Worm (Caenorhabditis elegans) whole organism, young adult: Measurements from ENCODE around the gene F26F12.3.

Experiments
- B0019.2 ChIP-seq: fragments of 200-800 bp; sonication (Bioruptor generic); conservative IDR thresholded peaks from 2 replicates; pipeline ENCODE4 v1.3.6; 2022; ENCODE audit warnings: missing genetic modification reagents, missing genetic modification characterization, missing compliant biosample characterization
- B0336.3 ChIP-seq: fragments of 200-800 bp; sonication (Bioruptor generic); IDR thresholded peaks from 2 replicates; pipeline ENCODE4 v1.3.6; 2022; ENCODE audit warnings: missing genetic modification characterization, missing compliant biosample characterization
- C17E4.6 ChIP-seq: fragments of 200-800 bp; sonication (Bioruptor generic); IDR thresholded peaks from 2 replicates; pipeline ENCODE4 v1.3.6; 2022; ENCODE audit warnings: missing genetic modification reagents, missing genetic modification characterization, missing compliant biosample characterization
- D2030.7 ChIP-seq: fragments of 200-800 bp; sonication (Bioruptor generic); IDR thresholded peaks from 2 replicates; pipeline ENCODE4 v1.3.6; 2022; ENCODE audit warnings: missing genetic modification reagents, missing genetic modification characterization, missing compliant biosample characterization
- F10E7.11 ChIP-seq: sonication (generic microtip); optimal IDR thresholded peaks from 2 replicates; lab custom pipeline; 2017; ENCODE audit warnings: mild to moderate bottlenecking, missing genetic modification characterization, moderate library complexity, missing compliant biosample characterization
- F33H1.4 ChIP-seq: fragments of 200-800 bp; sonication (Bioruptor generic); IDR thresholded peaks from 2 replicates; pipeline ENCODE4 v1.3.6; 2022; ENCODE audit warnings: missing genetic modification reagents, missing genetic modification characterization, missing compliant biosample characterization
- K11D2.4 ChIP-seq: fragments of 200-800 bp; sonication (Bioruptor generic); IDR thresholded peaks from 2 replicates; pipeline ENCODE4 v1.3.6; 2022; ENCODE audit warnings: missing genetic modification reagents, missing genetic modification characterization, missing compliant biosample characterization
- T26A5.8 ChIP-seq: sonication (generic microtip); optimal IDR thresholded peaks from 2 replicates; lab custom pipeline; 2016; ENCODE audit warnings: missing genetic modification characterization, missing compliant biosample characterization
- Y95B8A.8 ChIP-seq: fragments of 200-800 bp; sonication (Bioruptor generic); IDR thresholded peaks from 2 replicates; pipeline ENCODE4 v1.3.6; 2022; ENCODE audit warnings: missing genetic modification reagents, missing genetic modification characterization, missing compliant biosample characterization
- ZK185.1 ChIP-seq: sonication (generic microtip); optimal IDR thresholded peaks from 2 replicates; lab custom pipeline; 2016; ENCODE audit warnings: mild to moderate bottlenecking, missing genetic modification characterization, missing compliant biosample characterization; ENCODE audit not compliant: poor library complexity, severe bottlenecking
- akir-1 ChIP-seq: fragments of 200-800 bp; sonication (Bioruptor generic); optimal IDR thresholded peaks from 2 replicates; lab custom pipeline; 2018; ENCODE audit warnings: mild to moderate bottlenecking, missing genetic modification characterization, moderate library complexity, missing compliant biosample characterization
- ama-1 ChIP-seq, 3 experiments: fragments of 150-350 bp in 1 of 3; sonication (generic microtip) in 2 of 3; optimal IDR thresholded peaks; 2 replicates each; lab custom pipeline; 2014 to 2018; ENCODE audit warnings: missing biosample characterization in 2 of 3, missing genetic modification characterization in 2 of 3, missing genetic modification reagents in 2 of 3
- atf-7 ChIP-seq: sonication (generic microtip); optimal IDR thresholded peaks from 2 replicates; lab custom pipeline; 2017; ENCODE audit warnings: mild to moderate bottlenecking, missing genetic modification characterization, missing compliant biosample characterization
- athp-1 ChIP-seq: sonication (generic microtip); optimal IDR thresholded peaks from 2 replicates; lab custom pipeline; 2017; ENCODE audit warnings: mild to moderate bottlenecking, missing genetic modification characterization, missing compliant biosample characterization
- bed-2 ChIP-seq: fragments of 200-800 bp; sonication (Bioruptor generic); IDR thresholded peaks from 2 replicates; pipeline ENCODE4 v1.3.6; 2022; ENCODE audit warnings: missing genetic modification reagents, missing genetic modification characterization, missing compliant biosample characterization
- cebp-1 ChIP-seq, 2 experiments: fragments of 200-800 bp in 1 of 2; sonication (Bioruptor generic) in 1 of 2; sonication (generic microtip) in 1 of 2; IDR thresholded peaks in 1 of 2; optimal IDR thresholded peaks in 1 of 2; 2 replicates each; pipeline versions ENCODE4 v1.3.6 to Lab custom; 2017 to 2022; ENCODE audit warnings: missing compliant biosample characterization in 2 of 2, missing genetic modification characterization in 2 of 2, mild to moderate bottlenecking in 1 of 2, missing genetic modification reagents in 1 of 2, moderate library complexity in 1 of 2
- ceh-58 ChIP-seq: fragments of 200-800 bp; sonication (Bioruptor generic); IDR thresholded peaks from 2 replicates; pipeline ENCODE4 v1.3.6; 2022; ENCODE audit warnings: missing genetic modification characterization, missing compliant biosample characterization
- die-1 ChIP-seq: sonication (generic microtip); optimal IDR thresholded peaks from 2 replicates; lab custom pipeline; 2016; ENCODE audit warnings: missing genotype, mild to moderate bottlenecking, missing genetic modification characterization, missing compliant biosample characterization
- dpl-1 ChIP-seq: fragments of 150-350 bp; optimal IDR thresholded peaks from 2 replicates; lab custom pipeline; 2014; ENCODE audit warnings: missing biosample characterization, missing genetic modification reagents, missing genetic modification characterization
- egl-44 ChIP-seq: fragments of 200-800 bp; sonication (Bioruptor generic); IDR thresholded peaks from 2 replicates; pipeline ENCODE4 v1.3.6; 2022; ENCODE audit warnings: missing genetic modification reagents, missing genetic modification characterization, missing compliant biosample characterization
- ekl-4 ChIP-seq: fragments of 200-800 bp; sonication (Bioruptor generic); IDR thresholded peaks from 2 replicates; pipeline ENCODE4 v1.3.6; 2022; ENCODE audit warnings: missing genetic modification reagents, missing genetic modification characterization, missing compliant biosample characterization
- hmg-1.2 ChIP-seq: fragments of 200-800 bp; sonication (Bioruptor generic); IDR thresholded peaks from 2 replicates; pipeline ENCODE4 v1.3.6; 2022; ENCODE audit warnings: missing genetic modification reagents, missing genetic modification characterization, missing compliant biosample characterization
- hmg-20 ChIP-seq: fragments of 200-800 bp; sonication (Bioruptor generic); IDR thresholded peaks from 2 replicates; pipeline ENCODE4 v1.3.6; 2022; ENCODE audit warnings: missing genetic modification reagents, missing genetic modification characterization, missing compliant biosample characterization
- hsf-1 ChIP-seq: fragments of 200-800 bp; sonication (Bioruptor generic); IDR thresholded peaks from 2 replicates; pipeline ENCODE4 v1.3.6; 2022; ENCODE audit warnings: missing genetic modification reagents, missing genetic modification characterization, missing compliant biosample characterization
- lin-54 ChIP-seq: fragments of 200-800 bp; sonication (Bioruptor generic); optimal IDR thresholded peaks from 2 replicates; lab custom pipeline; 2018; ENCODE audit warnings: mild to moderate bottlenecking, missing genetic modification characterization, missing compliant biosample characterization
- lsl-1 ChIP-seq: fragments of 200-800 bp; sonication (Bioruptor generic); optimal IDR thresholded peaks from 2 replicates; lab custom pipeline; 2018; ENCODE audit warnings: mild to moderate bottlenecking, missing genetic modification characterization, moderate library complexity, missing compliant biosample characterization
- madf-8 ChIP-seq: fragments of 200-800 bp; sonication (Bioruptor generic); conservative IDR thresholded peaks from 2 replicates; pipeline ENCODE4 v1.3.6; 2022; ENCODE audit warnings: missing genetic modification reagents, missing genetic modification characterization, missing compliant biosample characterization
- mcd-1 ChIP-seq: fragments of 200-800 bp; sonication (Bioruptor generic); IDR thresholded peaks from 2 replicates; pipeline ENCODE4 v1.3.6; 2022; ENCODE audit warnings: missing genetic modification reagents, missing genetic modification characterization, missing compliant biosample characterization
- mxl-1 ChIP-seq: sonication (generic microtip); optimal IDR thresholded peaks from 2 replicates; lab custom pipeline; 2016; ENCODE audit warnings: missing genetic modification characterization, missing compliant biosample characterization
- nfya-1 ChIP-seq: sonication (generic microtip); optimal IDR thresholded peaks from 2 replicates; lab custom pipeline; 2017; ENCODE audit warnings: antibody characterized with exemption, missing compliant biosample characterization, missing genetic modification characterization, borderline replicate concordance; ENCODE audit not compliant: insufficient read depth
- nhr-120 ChIP-seq: fragments of 200-800 bp; sonication (Bioruptor generic); IDR thresholded peaks from 2 replicates; pipeline ENCODE4 v1.3.6; 2022; ENCODE audit warnings: missing genetic modification characterization, missing compliant biosample characterization
- pha-4 ChIP-seq: fragments of 150-350 bp; sonication (generic microtip); optimal IDR thresholded peaks from 2 replicates; lab custom pipeline; 2014; ENCODE audit warnings: missing biosample characterization, missing genetic modification reagents, missing genetic modification characterization
- rcor-1 ChIP-seq: fragments of 200-800 bp; sonication (Bioruptor generic); IDR thresholded peaks from 2 replicates; pipeline ENCODE4 v1.3.6; 2022; ENCODE audit warnings: missing genetic modification reagents, missing genetic modification characterization, missing compliant biosample characterization
- sdz-38 ChIP-seq: sonication (generic microtip); optimal IDR thresholded peaks from 2 replicates; lab custom pipeline; 2016; ENCODE audit warnings: missing genotype, missing genetic modification characterization, missing compliant biosample characterization
- sea-2 ChIP-seq: fragments of 200-800 bp; sonication (Bioruptor generic); IDR thresholded peaks from 2 replicates; pipeline ENCODE4 v1.3.6; 2022; ENCODE audit warnings: missing genetic modification characterization, missing compliant biosample characterization
- snpc-1.3 ChIP-seq: sonication (generic microtip); optimal IDR thresholded peaks from 2 replicates; lab custom pipeline; 2017; ENCODE audit warnings: missing genetic modification characterization, mild to moderate bottlenecking, missing compliant biosample characterization, antibody characterized with exemption, moderate library complexity, missing genotype, missing genetic modification reagents; ENCODE audit not compliant: insufficient read depth
- snpc-4 ChIP-seq, 5 experiments: fragments of 150-350 bp in 1 of 5; sonication (generic microtip) in 4 of 5; optimal IDR thresholded peaks; 2 replicates each; lab custom pipeline; 2014 to 2018; ENCODE audit warnings: missing genetic modification characterization in 5 of 5, missing biosample characterization in 3 of 5, antibody characterized with exemption in 2 of 5, mild to moderate bottlenecking in 2 of 5, missing compliant biosample characterization in 2 of 5, missing genotype in 2 of 5, moderate library complexity in 2 of 5, missing genetic modification reagents in 1 of 5
- somi-1 ChIP-seq: fragments of 200-800 bp; sonication (Bioruptor generic); optimal IDR thresholded peaks from 2 replicates; lab custom pipeline; 2018; ENCODE audit warnings: mild to moderate bottlenecking, missing genetic modification characterization, missing compliant biosample characterization
- tbp1 ChIP-seq: fragments of 200-800 bp; sonication (Bioruptor generic); optimal IDR thresholded peaks from 2 replicates; lab custom pipeline; 2018; ENCODE audit warnings: mild to moderate bottlenecking, missing genetic modification characterization, missing compliant biosample characterization
- tlf-1 ChIP-seq: fragments of 200-800 bp; sonication (Bioruptor generic); optimal IDR thresholded peaks from 2 replicates; lab custom pipeline; 2018; ENCODE audit warnings: mild to moderate bottlenecking, missing genetic modification characterization, missing compliant biosample characterization
- zfh-2 ChIP-seq: fragments of 200-800 bp; sonication (Bioruptor generic); conservative IDR thresholded peaks from 2 replicates; pipeline ENCODE4 v1.3.6; 2022; ENCODE audit warnings: missing genetic modification reagents, missing genetic modification characterization, missing compliant biosample characterization
- zim-3 ChIP-seq: sonication (generic microtip); optimal IDR thresholded peaks from 2 replicates; lab custom pipeline; 2017; ENCODE audit warnings: mild to moderate bottlenecking, missing genetic modification characterization, moderate library complexity, missing compliant biosample characterization
- ztf-22 ChIP-seq: fragments of 200-800 bp; sonication (Bioruptor generic); optimal IDR thresholded peaks from 2 replicates; lab custom pipeline; 2018; ENCODE audit warnings: mild to moderate bottlenecking, missing genetic modification characterization, moderate library complexity, missing compliant biosample characterization
- ztf-25 ChIP-seq: fragments of 200-800 bp; sonication (Bioruptor generic); IDR thresholded peaks from 2 replicates; pipeline ENCODE4 v1.3.6; 2022; ENCODE audit warnings: missing genetic modification reagents, missing genetic modification characterization, missing compliant biosample characterization
- ztf-26 ChIP-seq: sonication (generic microtip); optimal IDR thresholded peaks from 2 replicates; lab custom pipeline; 2017; ENCODE audit warnings: missing genetic modification characterization, missing compliant biosample characterization

The F26F12.3 gene

ce11 chrV:5790497-5791280 lies 54.8 kb downstream of the F26F12.3 start, which contains the start of the genes nhr-142 and F44E7.9:
nhr-142 (minus strand) TSS chrV:5790553.
F44E7.9 (plus strand) TSS chrV:5791230.
- no peak for TF ChIP-seq F10E7.11 (tag; lab: Kevin White, UChicago)
- TF ChIP-seq ZK185.1 = peak; percentile 55
- peak; percentile 58 for TF ChIP-seq hmg-1.2
- peak; percentile 30; the same call in 1 of the 2 replicates for TF ChIP-seq ekl-4 (GFP tag; lab: Robert Waterston, UW)
- TF ChIP-seq hsf-1 (GFP tag; lab: Robert Waterston, UW) = 0 out of 2 replicates have a peak, but pooled peaks have one; percentile 10
- peak; percentile 56 for TF ChIP-seq athp-1 (tag; lab: Kevin White, UChicago)
- TF ChIP-seq madf-8 (GFP tag; lab: Robert Waterston, UW) = peak; percentile 47
- no peak for TF ChIP-seq mxl-1
- peak; percentile 59 for TF ChIP-seq somi-1 (GFP tag; lab: Kevin White, UChicago)
- 0 out of 2 replicates have a peak, but pooled peaks have one; percentile 22 for TF ChIP-seq C17E4.6 (GFP tag; lab: Robert Waterston, UW)
- TF ChIP-seq atf-7 = peak; percentile 32
- no peak for TF ChIP-seq zfh-2 (GFP tag; lab: Robert Waterston, UW)
- TF ChIP-seq egl-44 (GFP tag; lab: Robert Waterston, UW) = peak; percentile 48; the same call in 1 of the 2 replicates
- TF ChIP-seq ztf-26 = peak; percentile 47
- TF ChIP-seq Y95B8A.8 (GFP tag; lab: Robert Waterston, UW) = no peak
- peak; percentile 87 for TF ChIP-seq mcd-1 (GFP tag; lab: Robert Waterston, UW)
- peak; percentile 32 for TF ChIP-seq snpc-4 (GFP tag; optimal IDR thresholded peaks at IDR 0.05; lab: Kevin White, UChicago)
- peak; percentile 54 to 79 (median 72) for TF ChIP-seq snpc-4 (tag; optimal IDR thresholded peaks at IDR 0.05; lab: Kevin White, UChicago)
- TF ChIP-seq dpl-1 (GFP tag; lab: Kevin White, UChicago) = peak; percentile 50
- no peak for TF ChIP-seq zim-3 (tag; lab: Kevin White, UChicago)
- no peak for TF ChIP-seq bed-2 (GFP tag; lab: Robert Waterston, UW)
- no peak for TF ChIP-seq akir-1
- TF ChIP-seq sdz-38 = no peak
- TF ChIP-seq snpc-1.3 (tag; lab: Kevin White, UChicago) = no peak
- peak; percentile 87 for TF ChIP-seq rcor-1 (GFP tag; lab: Robert Waterston, UW)
- TF ChIP-seq B0336.3 = peak; percentile 71
- TF ChIP-seq ceh-58 (GFP tag; lab: Robert Waterston, UW) = no peak
- peak; percentile 84 for TF ChIP-seq lin-54 (GFP tag; lab: Kevin White, UChicago)
- TF ChIP-seq ztf-22 (GFP tag; lab: Kevin White, UChicago) = no peak
- TF ChIP-seq tbp1 (GFP tag; lab: Kevin White, UChicago) = peak; percentile 68
- TF ChIP-seq lsl-1 (GFP tag; lab: Kevin White, UChicago) = peak; percentile 73
- peak; percentile 54; the same call in 1 of the 2 replicates for TF ChIP-seq cebp-1 (GFP tag; IDR thresholded peaks at IDR 0.05; lab: Robert Waterston, UW)
- peak; percentile 84 for TF ChIP-seq cebp-1 (tag; optimal IDR thresholded peaks at IDR 0.05; lab: Kevin White, UChicago)
- TF ChIP-seq sea-2 = no peak
- TF ChIP-seq hmg-20 (GFP tag; lab: Robert Waterston, UW) = peak; percentile 45; the same call in 1 of the 2 replicates
- no peak for TF ChIP-seq die-1 (tag; lab: Kevin White, UChicago)
- TF ChIP-seq B0019.2 = no peak
- TF ChIP-seq tlf-1 = peak; percentile 78
- 0 out of 2 replicates have a peak, but pooled peaks have one; percentile 9 for TF ChIP-seq ztf-25 (GFP tag; lab: Robert Waterston, UW)
- peak; percentile 70 for TF ChIP-seq K11D2.4 (GFP tag; lab: Robert Waterston, UW)
- no peak for TF ChIP-seq ama-1 (optimal IDR thresholded peaks at IDR 0.05; lab: Kevin White, UChicago)
- no peak for TF ChIP-seq ama-1 (GFP tag; optimal IDR thresholded peaks at IDR 0.05; lab: Kevin White, UChicago)
- no peak for TF ChIP-seq nhr-120 (GFP tag; lab: Robert Waterston, UW)
- TF ChIP-seq D2030.7 = peak; percentile 76
- TF ChIP-seq pha-4 = no peak
- TF ChIP-seq F33H1.4 (GFP tag; lab: Robert Waterston, UW) = peak; percentile 67
- TF ChIP-seq T26A5.8 (tag; lab: Kevin White, UChicago) = no peak
- no peak for TF ChIP-seq nfya-1 (tag; lab: Kevin White, UChicago)
